Fruit fly (Drosophila melanogaster) whole organism, embryonic: ENCODE measurements around the gene Cortactin.
A peak's percentile ranks its signal among the peaks of the same experiment; 100 is the strongest.

Source experiments
- Antp ChIP-seq: fragments of 200-800 bp; sonication (Bioruptor generic); optimal IDR thresholded peaks from 3 replicates; lab custom pipeline; 2016; ENCODE audit warnings: missing biosample characterization, missing genetic modification characterization
- Bdp1 ChIP-seq: fragments of 200-800 bp; sonication (Bioruptor generic); optimal IDR thresholded peaks from 3 replicates; lab custom pipeline; 2016; ENCODE audit warnings: missing biosample characterization, missing genetic modification characterization
- CG10462 ChIP-seq: fragments of 200-800 bp; sonication (Bioruptor generic); optimal IDR thresholded peaks from 2 replicates; lab custom pipeline; 2016; ENCODE audit warnings: missing biosample characterization, missing genetic modification characterization
- CG11723 ChIP-seq: fragments of 200-800 bp; sonication (Bioruptor generic); optimal IDR thresholded peaks from 2 replicates; lab custom pipeline; 2017; ENCODE audit warnings: missing biosample characterization, mild to moderate bottlenecking, missing genetic modification characterization
- CG12299 ChIP-seq: fragments of 200-800 bp; sonication (Bioruptor generic); optimal IDR thresholded peaks from 2 replicates; lab custom pipeline; 2018; ENCODE audit warnings: missing biosample characterization, mild to moderate bottlenecking, missing genetic modification characterization
- CG12769 ChIP-seq: fragments of 200-800 bp; sonication (Bioruptor generic); optimal IDR thresholded peaks from 2 replicates; lab custom pipeline; 2019; ENCODE audit warnings: missing biosample characterization, mild to moderate bottlenecking, missing genetic modification characterization, moderate library complexity
- CG12942 ChIP-seq: fragments of 200-800 bp; sonication (Bioruptor generic); optimal IDR thresholded peaks from 3 replicates; lab custom pipeline; 2016; ENCODE audit warnings: missing biosample characterization, missing genetic modification characterization
- CG13775 ChIP-seq: fragments of 200-800 bp; sonication (Bioruptor generic); optimal IDR thresholded peaks from 3 replicates; lab custom pipeline; 2017; ENCODE audit warnings: missing biosample characterization, mild to moderate bottlenecking, missing genetic modification characterization
- CG17359 ChIP-seq: fragments of 200-800 bp; sonication (Bioruptor generic); optimal IDR thresholded peaks from 3 replicates; lab custom pipeline; 2018; ENCODE audit warnings: missing biosample characterization, mild to moderate bottlenecking, missing genetic modification characterization, moderate library complexity
- CG17802 ChIP-seq: fragments of 200-800 bp; sonication (Bioruptor generic); optimal IDR thresholded peaks from 2 replicates; lab custom pipeline; 2018; ENCODE audit warnings: missing biosample characterization, mild to moderate bottlenecking, missing genetic modification characterization, moderate library complexity
- CG18011 ChIP-seq: fragments of 200-800 bp; sonication (Bioruptor generic); optimal IDR thresholded peaks from 2 replicates; lab custom pipeline; 2017; ENCODE audit warnings: missing biosample characterization, missing genetic modification characterization, mild to moderate bottlenecking, moderate library complexity, missing genotype
- CG18599 ChIP-seq: fragments of 200-800 bp; sonication (Bioruptor generic); optimal IDR thresholded peaks from 3 replicates; lab custom pipeline; 2017; ENCODE audit warnings: missing biosample characterization, missing genetic modification characterization, mild to moderate bottlenecking, moderate library complexity, missing genetic modification reagents
- CG30403 ChIP-seq: fragments of 200-800 bp; sonication (Bioruptor generic); optimal IDR thresholded peaks from 3 replicates; lab custom pipeline; 2016; ENCODE audit warnings: missing biosample characterization, missing genetic modification characterization
- CG3407 ChIP-seq: fragments of 200-800 bp; sonication (Bioruptor generic); optimal IDR thresholded peaks from 2 replicates; lab custom pipeline; 2018; ENCODE audit warnings: missing biosample characterization, mild to moderate bottlenecking, missing genetic modification characterization
- CG3847 ChIP-seq: fragments of 200-800 bp; sonication (Bioruptor generic); IDR thresholded peaks from 2 replicates; pipeline ENCODE4 v1.3.6; 2022; ENCODE audit warnings: missing biosample characterization, missing genetic modification characterization
- CG6654 ChIP-seq: fragments of 200-800 bp; sonication (Bioruptor generic); optimal IDR thresholded peaks from 2 replicates; lab custom pipeline; 2017; ENCODE audit warnings: missing biosample characterization, mild to moderate bottlenecking, missing genetic modification characterization
- CG9215 ChIP-seq: fragments of 200-800 bp; sonication (Bioruptor generic); IDR thresholded peaks from 2 replicates; pipeline ENCODE4 v1.3.6; 2022; ENCODE audit warnings: missing biosample characterization, missing genetic modification characterization
- CoRest ChIP-seq: fragments of 200-800 bp; sonication (Bioruptor generic); optimal IDR thresholded peaks from 3 replicates; lab custom pipeline; 2018; ENCODE audit warnings: missing biosample characterization, mild to moderate bottlenecking, missing genetic modification characterization, moderate library complexity
- Dfd ChIP-seq, 2 experiments: fragments of >200 bp; optimal IDR thresholded peaks; 2 replicates each; lab custom pipeline; 2017; ENCODE audit warnings: missing biosample characterization in 2 of 2, missing genetic modification characterization in 2 of 2
- Gsc ChIP-seq: fragments of 200-800 bp; sonication (Bioruptor generic); IDR thresholded peaks from 2 replicates; pipeline ENCODE4 v1.3.6; 2022; ENCODE audit warnings: missing biosample characterization, missing genetic modification characterization
- Gug ChIP-seq: fragments of 200-800 bp; sonication (Bioruptor generic); IDR thresholded peaks from 4 replicates; pipeline ENCODE4 v1.3.6; 2022; ENCODE audit warnings: missing biosample characterization, missing genetic modification characterization
- Hr78 ChIP-seq, 2 experiments: fragments of 200-800 bp in 1 of 2; fragments of >200 bp in 1 of 2; sonication (Bioruptor generic) in 1 of 2; optimal IDR thresholded peaks; 2 replicates each; lab custom pipeline; 2017 to 2019; ENCODE audit warnings: missing biosample characterization in 2 of 2, missing genetic modification characterization in 2 of 2, mild to moderate bottlenecking in 1 of 2, moderate library complexity in 1 of 2
- Max ChIP-seq: fragments of 200-800 bp; sonication (Bioruptor generic); optimal IDR thresholded peaks from 2 replicates; lab custom pipeline; 2016; ENCODE audit warnings: missing biosample characterization, mild to moderate bottlenecking, missing genetic modification characterization
- Oaz ChIP-seq: fragments of 200-800 bp; sonication (Bioruptor generic); IDR thresholded peaks from 2 replicates; pipeline ENCODE4 v1.3.6; 2022; ENCODE audit warnings: missing biosample characterization, missing genetic modification characterization
- Opbp ChIP-seq: fragments of 200-800 bp; sonication (Bioruptor generic); IDR thresholded peaks from 3 replicates; pipeline ENCODE4 v1.3.6; 2022; ENCODE audit warnings: missing biosample characterization, missing genetic modification characterization; ENCODE audit not compliant: partially characterized antibody
- Pdp1 ChIP-seq, 2 experiments: fragments of 200-800 bp; sonication (Bioruptor generic); optimal IDR thresholded peaks; 3 replicates each; lab custom pipeline; 2016; ENCODE audit warnings: missing biosample characterization in 2 of 2, missing genetic modification characterization in 2 of 2, mild to moderate bottlenecking in 1 of 2, moderate library complexity in 1 of 2
- Sry-δ ChIP-seq: fragments of 200-800 bp; sonication (Bioruptor generic); optimal IDR thresholded peaks from 2 replicates; lab custom pipeline; 2016; ENCODE audit warnings: missing biosample characterization, missing genetic modification characterization
- TFAM ChIP-seq: fragments of 200-800 bp; sonication (Bioruptor generic); optimal IDR thresholded peaks from 2 replicates; lab custom pipeline; 2017; ENCODE audit warnings: missing biosample characterization, missing genetic modification characterization, inconsistent platforms
- Xbp1 ChIP-seq: fragments of 200-800 bp; sonication (Bioruptor generic); optimal IDR thresholded peaks from 3 replicates; lab custom pipeline; 2016; ENCODE audit warnings: missing biosample characterization, mild to moderate bottlenecking, missing genetic modification characterization
- abd-A ChIP-seq: fragments of 200-800 bp; sonication (Bioruptor generic); optimal IDR thresholded peaks from 3 replicates; lab custom pipeline; 2019; ENCODE audit warnings: missing biosample characterization, mild to moderate bottlenecking, missing genetic modification characterization, moderate library complexity
- ase ChIP-seq: fragments of 200-800 bp; sonication (Bioruptor generic); IDR thresholded peaks from 3 replicates; pipeline ENCODE4 v1.3.6; 2022; ENCODE audit warnings: missing biosample characterization, missing genetic modification characterization
- caup ChIP-seq: fragments of 200-800 bp; sonication (Bioruptor generic); optimal IDR thresholded peaks from 3 replicates; lab custom pipeline; 2017; ENCODE audit warnings: missing biosample characterization, mild to moderate bottlenecking, missing genetic modification characterization, moderate library complexity; ENCODE audit not compliant: severe bottlenecking
- chm ChIP-seq: fragments of 200-800 bp; sonication (Bioruptor generic); IDR thresholded peaks from 2 replicates; pipeline ENCODE4 v1.3.6; 2022; ENCODE audit warnings: missing biosample characterization, missing genetic modification characterization
- croc ChIP-seq: fragments of 200-800 bp; sonication (Bioruptor generic); conservative IDR thresholded peaks from 3 replicates; pipeline ENCODE4 v1.3.6; 2022; ENCODE audit warnings: missing biosample characterization, missing genetic modification characterization
- eve ChIP-seq, 2 experiments: fragments of >200 bp; optimal IDR thresholded peaks; 2 replicates each; lab custom pipeline; 2017; ENCODE audit warnings: missing biosample characterization in 2 of 2, missing genetic modification characterization in 2 of 2
- fu2 ChIP-seq: fragments of 200-800 bp; sonication (Bioruptor generic); optimal IDR thresholded peaks from 2 replicates; lab custom pipeline; 2016; ENCODE audit warnings: missing biosample characterization, missing genetic modification characterization
- grn ChIP-seq: fragments of 200-800 bp; sonication (Bioruptor generic); optimal IDR thresholded peaks from 3 replicates; lab custom pipeline; 2017; ENCODE audit warnings: missing biosample characterization, missing genetic modification characterization
- kay ChIP-seq: fragments of 200-800 bp; sonication (Bioruptor generic); optimal IDR thresholded peaks from 2 replicates; lab custom pipeline; 2016; ENCODE audit warnings: missing biosample characterization, missing genetic modification characterization
- org-1 ChIP-seq: fragments of 200-800 bp; sonication (Bioruptor generic); optimal IDR thresholded peaks from 2 replicates; lab custom pipeline; 2017; ENCODE audit warnings: missing biosample characterization, missing genetic modification characterization
- peb ChIP-seq: fragments of 200-800 bp; sonication (Bioruptor generic); IDR thresholded peaks from 2 replicates; pipeline ENCODE4 v1.3.6; 2022; ENCODE audit warnings: missing biosample characterization, missing genetic modification characterization
- salm ChIP-seq: fragments of 200-800 bp; sonication (Bioruptor generic); optimal IDR thresholded peaks from 2 replicates; lab custom pipeline; 2018; ENCODE audit warnings: missing biosample characterization, mild to moderate bottlenecking, missing genetic modification characterization
- sc ChIP-seq, 3 experiments: fragments of >200 bp in 2 of 3; fragments of 200-800 bp in 1 of 3; sonication (Bioruptor generic) in 1 of 3; optimal IDR thresholded peaks; 2 replicates in 2 of 3; 3 replicates in 1 of 3; lab custom pipeline; 2017; ENCODE audit warnings: mild to moderate bottlenecking in 1 of 3, missing biosample characterization in 1 of 3, missing genetic modification characterization in 1 of 3, missing genetic modification reagents in 1 of 3
- so ChIP-seq: fragments of 200-800 bp; sonication (Bioruptor generic); IDR thresholded peaks from 3 replicates; pipeline ENCODE4 v1.3.6; 2022; ENCODE audit warnings: missing biosample characterization, missing genetic modification characterization
- sug ChIP-seq: fragments of 200-800 bp; optimal IDR thresholded peaks from 2 replicates; lab custom pipeline; 2019; ENCODE audit warnings: missing biosample characterization, mild to moderate bottlenecking, missing genetic modification characterization, moderate library complexity
- vnd ChIP-seq: fragments of 200-800 bp; sonication (Bioruptor generic); IDR thresholded peaks from 3 replicates; pipeline ENCODE4 v1.3.6; 2022; ENCODE audit warnings: missing biosample characterization, missing genetic modification characterization; ENCODE audit not compliant: partially characterized antibody
- vvl ChIP-seq: fragments of 200-800 bp; sonication (Bioruptor generic); IDR thresholded peaks from 2 replicates; pipeline ENCODE4 v1.3.6; 2022; ENCODE audit warnings: missing biosample characterization, missing genetic modification characterization
- zen2 ChIP-seq: fragments of 200-800 bp; sonication (Bioruptor generic); IDR thresholded peaks from 3 replicates; pipeline ENCODE4 v1.3.6; 2022; ENCODE audit warnings: missing biosample characterization, missing genetic modification characterization; ENCODE audit not compliant: partially characterized antibody

Cortactin gene

dm6 chr3R:21084979-21085378 is 20.7 kb upstream of the Cortactin start:
- TF ChIP-seq CG3407 (GFP tag; lab: Kevin White, UChicago) (no peak), peb (no peak), Xbp1 (GFP tag; lab: Kevin White, UChicago) (no peak)
- TF ChIP-seq, all 482 proteins: peak for 0

- TF ChIP-seq Opbp (GFP tag; lab: Robert Waterston, UW) (0 out of 3 replicates have a peak, but pooled peaks have one; percentile 27), CG30403 (no peak), Sry-δ (GFP tag; lab: Kevin White, UChicago) (no peak), CG17802 (no peak), fu2 (no peak), sc (optimal IDR thresholded peaks at IDR 0.05; lab: Kevin White, UChicago) (no peak), sc (GFP tag; optimal IDR thresholded peaks at IDR 0.05; lab: Kevin White, UChicago) (no peak), Max (GFP tag; lab: Kevin White, UChicago) (no peak), grn (GFP tag; lab: Kevin White, UChicago) (peak; percentile 74), caup (GFP tag; lab: Kevin White, UChicago) (peak; percentile 16), Hr78 (GFP tag; optimal IDR thresholded peaks at IDR 0.05; lab: Kevin White, UChicago) (no peak), CG13775 (GFP tag; lab: Kevin White, UChicago) (no peak), CG12942 (no peak), eve (GFP tag; optimal IDR thresholded peaks at IDR 0.05; lab: Kevin White, UChicago) (no peak), CG17359 (no peak), Gsc (GFP tag; lab: Robert Waterston, UW) (no peak), CG10462 (GFP tag; lab: Kevin White, UChicago) (no peak), salm (tag; lab: Kevin White, UChicago) (no peak), Antp (GFP tag; lab: Kevin White, UChicago) (no peak), ase (GFP tag; lab: Robert Waterston, UW) (no peak), croc (GFP tag; lab: Robert Waterston, UW) (no peak), vnd (no peak), abd-A (no peak), sug (tag; lab: Kevin White, UChicago) (peak; percentile 98), Dfd (GFP tag; optimal IDR thresholded peaks at IDR 0.05; lab: Kevin White, UChicago) (no peak), Gug (GFP tag; lab: Robert Waterston, UW) (no peak), Bdp1 (GFP tag; lab: Kevin White, UChicago) (no peak), CG9215 (GFP tag; lab: Robert Waterston, UW) (no peak), CG12769 (tag; lab: Kevin White, UChicago) (peak; percentile 70), vvl (no peak), so (GFP tag; lab: Robert Waterston, UW) (no peak), CG3407 (GFP tag; lab: Kevin White, UChicago) (no peak), CG18011 (GFP tag; lab: Kevin White, UChicago) (no peak), CG6654 (no peak), Oaz (GFP tag; lab: Robert Waterston, UW) (no peak), TFAM (no peak), CoRest (tag; lab: Kevin White, UChicago) (no peak), Pdp1 (GFP tag; optimal IDR thresholded peaks at IDR 0.05; lab: Kevin White, UChicago) (peak in 1 of 2 experiments; percentile 59), zen2 (GFP tag; lab: Robert Waterston, UW) (no peak), chm (GFP tag; lab: Robert Waterston, UW) (0 out of 2 replicates have a peak, but pooled peaks have one; percentile 11), org-1 (GFP tag; lab: Kevin White, UChicago) (no peak), CG11723 (GFP tag; lab: Kevin White, UChicago) (no peak), CG3847 (GFP tag; lab: Robert Waterston, UW) (no peak), kay (no peak), CG12299 (tag; lab: Kevin White, UChicago) (no peak), CG18599 (GFP tag; lab: Kevin White, UChicago) (peak; percentile 50)
Observed at dm6 chr3R:21080876-21081586, 16.8 kb upstream of the Cortactin start, which contains the start of gene HHEX. TSS of gene HHEX (minus strand) at chr3R:21080926.
